Fruit fly (Drosophila melanogaster) whole organism, larva: ENCODE results near the gene Nepl18.
A peak's percentile ranks its signal among the peaks of the same experiment; 100 is the strongest.

ENCODE experiments used
- noc ChIP-seq: fragments of 200-800 bp; sonication (Bioruptor generic); optimal IDR thresholded peaks from 3 replicates; lab custom pipeline; 2019; ENCODE audit warnings: missing biosample characterization, mild to moderate bottlenecking, missing genetic modification characterization, moderate library complexity

Gene Nepl18

DNA sequence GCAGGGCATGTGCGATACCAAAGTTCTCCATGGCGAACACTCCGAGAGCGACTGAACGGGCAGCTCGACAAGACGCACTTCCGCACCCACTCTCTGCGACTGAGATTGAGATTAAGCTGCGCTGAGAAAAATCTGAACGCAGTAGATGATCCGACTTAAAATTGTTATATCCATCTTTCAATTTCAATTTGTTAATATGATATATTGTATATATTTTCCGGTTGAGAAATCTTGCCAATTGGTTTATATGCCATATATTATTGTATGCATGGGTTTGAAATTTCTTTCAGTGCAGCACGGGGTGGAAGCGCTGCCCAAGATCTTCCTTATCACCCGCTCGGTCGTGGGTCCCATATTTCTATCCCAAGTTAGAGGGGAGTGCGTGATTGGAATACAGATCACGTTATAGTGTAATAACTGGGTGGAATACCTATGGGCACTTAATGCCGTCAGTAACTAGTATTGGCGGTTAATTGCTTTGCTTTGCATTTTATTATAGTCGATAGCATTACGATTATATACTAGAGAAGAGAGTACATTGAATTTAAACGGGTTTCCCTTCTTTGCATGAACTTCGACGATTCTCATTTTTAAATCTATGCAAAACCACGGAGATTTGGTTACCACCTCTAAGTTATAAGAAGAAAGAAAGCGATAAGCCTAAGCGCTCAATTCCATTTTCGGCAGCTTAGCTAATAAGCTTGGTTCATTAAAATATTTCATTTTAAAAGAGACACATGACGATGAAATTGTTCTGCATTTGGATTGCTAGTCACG, 4.8 kb downstream of the Nepl18 start, which contains the start of the genes Nepl19 and Nepl20:
Gene Nepl19, minus strand, starts transcription at position 57 of the 777 bp plus-strand sequence.
Gene Nepl20, plus strand, starts transcription at position 727 of the 777 bp plus-strand sequence.
- TF ChIP-seq noc (tag; lab: Kevin White, UChicago) = peak; percentile 93

DNA sequence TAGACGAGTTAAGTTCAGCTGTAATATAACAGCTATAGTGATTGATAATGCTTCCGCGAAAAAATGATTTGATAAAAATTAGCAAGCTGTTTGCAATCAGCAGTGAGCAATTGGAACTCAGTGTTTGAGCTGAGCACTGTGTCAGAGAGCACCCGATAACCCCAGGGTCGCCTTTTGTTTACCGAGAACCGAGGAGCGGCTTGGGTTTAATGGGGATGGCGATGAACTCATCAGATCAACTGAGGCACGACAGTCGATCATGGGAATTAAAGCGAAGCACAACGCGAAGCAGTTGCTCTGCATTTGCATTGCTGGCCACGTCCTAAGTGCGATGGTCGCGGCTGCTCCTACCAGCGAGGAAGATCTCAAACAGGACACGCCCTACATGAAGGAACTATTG, 8.0 kb downstream of the Nepl18 start, which contains the start of gene Nepl21:
Gene Nepl21, plus strand, starts transcription at position 260 of the 400 bp plus-strand sequence.
- peak; percentile 34 for TF ChIP-seq noc (tag; lab: Kevin White, UChicago)

dm6 chr3R:28886813-28887212, 11.4 kb downstream of the Nepl18 start:
- no peak for TF ChIP-seq noc (tag; lab: Kevin White, UChicago)

- TF ChIP-seq noc (tag; lab: Kevin White, UChicago) = no peak
Measured at dm6 chr3R:28887559-28888432, 12.4 kb downstream of the Nepl18 start, which contains the start of the genes CG33203 and Doa. CG33203 (minus strand) TSS chr3R:28887709. Doa (plus strand) TSS chr3R:28888073.

- peak; percentile 92 for TF ChIP-seq noc (tag; lab: Kevin White, UChicago)
Measured at dm6 chr3R:28888561-28889426, 13.4 kb downstream of the Nepl18 start.

dm6 chr3R:28889427-28889736, 14.0 kb downstream of the Nepl18 start:
- no peak for TF ChIP-seq noc (tag; lab: Kevin White, UChicago)

- no peak for TF ChIP-seq noc (tag; lab: Kevin White, UChicago)
Measured at dm6 chr3R:28891513-28892097, 16.2 kb downstream of the Nepl18 start.

- no peak for TF ChIP-seq noc (tag; lab: Kevin White, UChicago)
Measured at dm6 chr3R:28895014-28895413, 19.6 kb downstream of the Nepl18 start.

- TF ChIP-seq noc (tag; lab: Kevin White, UChicago) = no peak
Measured at dm6 chr3R:28897891-28898290, 22.5 kb downstream of the Nepl18 start.

DNA sequence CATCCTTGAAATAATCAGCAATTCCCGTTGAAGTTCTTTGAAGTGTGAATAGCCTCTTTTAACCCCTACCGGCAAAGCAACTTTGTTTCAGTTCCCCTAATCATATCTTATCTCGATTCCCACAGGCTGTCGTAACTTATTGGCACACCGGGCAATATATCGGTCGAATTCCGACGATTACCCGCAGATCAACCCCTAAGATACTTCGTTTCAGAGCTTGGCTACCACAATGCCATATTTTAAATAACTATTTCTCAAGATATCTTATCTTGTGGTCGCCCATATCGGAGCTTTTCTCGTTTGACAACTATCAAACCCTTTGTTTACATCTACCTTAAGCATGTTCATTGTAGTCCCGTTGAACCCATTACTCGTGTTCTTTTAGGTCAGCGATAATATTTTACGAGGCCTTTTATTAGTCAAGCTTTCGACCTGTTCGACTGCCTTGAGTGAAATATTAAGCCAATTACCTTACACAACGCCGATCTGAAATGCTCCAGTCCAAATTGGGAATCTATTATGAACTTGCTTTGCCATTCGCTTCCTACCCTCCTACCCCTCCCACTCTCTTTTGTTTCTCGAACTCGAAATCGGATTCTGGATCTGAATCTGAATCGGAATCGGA, 23.6 kb downstream of the Nepl18 start:
- TF ChIP-seq noc (tag; lab: Kevin White, UChicago) = no peak

DNA sequence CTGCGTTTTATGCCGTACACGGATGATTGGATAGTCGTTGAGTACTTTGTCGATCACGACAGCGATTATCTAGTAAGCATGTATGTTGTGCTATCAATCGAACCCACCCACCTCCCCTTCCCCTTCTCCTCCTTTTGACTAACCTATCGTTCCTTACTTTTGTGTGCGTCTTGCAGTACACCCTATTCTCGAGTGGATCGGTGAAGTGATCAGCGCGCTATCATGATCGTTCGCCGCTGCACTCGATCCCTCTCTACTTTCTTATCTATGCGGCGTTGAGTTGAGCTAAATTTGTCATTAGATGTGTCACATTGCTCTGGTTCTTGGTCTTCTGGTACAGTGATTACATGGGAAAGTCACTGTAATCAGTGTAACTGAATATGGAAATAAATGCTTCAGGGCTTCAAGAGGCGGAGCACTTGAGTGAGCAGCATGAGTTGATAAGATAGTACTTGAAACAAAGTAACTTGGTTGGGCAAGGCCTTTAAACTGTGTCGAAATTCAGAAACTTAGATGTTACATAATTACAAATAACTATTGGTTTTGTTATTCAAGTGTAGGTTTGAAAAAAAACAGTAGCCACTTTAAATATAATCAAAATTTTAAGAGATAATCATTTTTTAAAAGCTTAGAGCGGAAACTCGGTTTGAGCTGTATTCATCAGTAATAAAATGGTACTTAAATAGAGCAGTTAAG, 26.2 kb downstream of the Nepl18 start:
- TF ChIP-seq noc (tag; lab: Kevin White, UChicago) = no peak

dm6 chr3R:28903392-28903791, 28.0 kb downstream of the Nepl18 start:
- no peak for TF ChIP-seq noc (tag; lab: Kevin White, UChicago)

DNA sequence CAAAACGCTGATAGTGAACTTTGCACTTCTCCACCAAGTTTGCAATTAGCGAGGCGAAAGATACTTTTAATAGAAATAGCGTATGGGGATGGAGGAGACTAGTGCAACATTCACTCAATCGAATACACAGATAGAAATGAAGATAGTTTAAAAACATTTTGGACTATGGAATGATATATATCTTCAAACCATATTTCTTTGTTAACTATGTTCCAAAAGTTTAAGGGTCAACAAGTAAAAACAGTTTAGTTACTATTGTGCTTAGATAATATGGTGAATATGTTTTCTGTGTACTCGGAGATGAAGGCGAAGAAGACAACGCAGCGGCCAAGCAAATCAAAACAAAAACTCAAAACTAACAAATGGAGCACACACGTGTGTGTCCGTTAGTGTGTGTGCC, 28.8 kb downstream of the Nepl18 start:
- no peak for TF ChIP-seq noc (tag; lab: Kevin White, UChicago)
